Fruit fly (Drosophila melanogaster) whole organism, embryonic: Measurements from ENCODE around the gene CG42766.

Experiments
- CG11504 ChIP-seq: fragments of 200-800 bp; sonication (Bioruptor generic); optimal IDR thresholded peaks from 3 replicates; lab custom pipeline; 2019; ENCODE audit warnings: missing biosample characterization, mild to moderate bottlenecking, missing genetic modification characterization, moderate library complexity
- CG2199 ChIP-seq: fragments of 200-800 bp; sonication (Bioruptor generic); IDR thresholded peaks from 3 replicates; pipeline ENCODE4 v1.3.6; 2022; ENCODE audit warnings: missing biosample characterization, missing genetic modification characterization
- CG31365 ChIP-seq: fragments of 200-800 bp; sonication (Bioruptor generic); optimal IDR thresholded peaks from 2 replicates; lab custom pipeline; 2018; ENCODE audit warnings: missing biosample characterization, mild to moderate bottlenecking, missing genetic modification characterization
- Dad ChIP-seq: fragments of 200-800 bp; sonication (Bioruptor generic); optimal IDR thresholded peaks from 3 replicates; lab custom pipeline; 2016; ENCODE audit warnings: missing biosample characterization, missing genetic modification characterization
- Hand ChIP-seq: fragments of 200-800 bp; sonication (Bioruptor generic); optimal IDR thresholded peaks from 2 replicates; lab custom pipeline; 2017; ENCODE audit warnings: mild to moderate bottlenecking, missing biosample characterization, missing genetic modification reagents, missing genetic modification characterization
- otp ChIP-seq: fragments of 200-800 bp; sonication (Bioruptor generic); IDR thresholded peaks from 3 replicates; pipeline ENCODE4, ENCODE4 v1.3.6; 2022; ENCODE audit warnings: missing biosample characterization, missing genetic modification characterization
- sens ChIP-seq: fragments of 200-800 bp; sonication (Bioruptor generic); peaks from one replicate; lab custom pipeline; 2016; ENCODE audit warnings: missing biosample characterization, missing genetic modification characterization
- shn ChIP-seq: fragments of 200-800 bp; sonication (Bioruptor generic); optimal IDR thresholded peaks from 3 replicates; lab custom pipeline; 2016; ENCODE audit warnings: missing biosample characterization, missing genetic modification characterization

DNA sequence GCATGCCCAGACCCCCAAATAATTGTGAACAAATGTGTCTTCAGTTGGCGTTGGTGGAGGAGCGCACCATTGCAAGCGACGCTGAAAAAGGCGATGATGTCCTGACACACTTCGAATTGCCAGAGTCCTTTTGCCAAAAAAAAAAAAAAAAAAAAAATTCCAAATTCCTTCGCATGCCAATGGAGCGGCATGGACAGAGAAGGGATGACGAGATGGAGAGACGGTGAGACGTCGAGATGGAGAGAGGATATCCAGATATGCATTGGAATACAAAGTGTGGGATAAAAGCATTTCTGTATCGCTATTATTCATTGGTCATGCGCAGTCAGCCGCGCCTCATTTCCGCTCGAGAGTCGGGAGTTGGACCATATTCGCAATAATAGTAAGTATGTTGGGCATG is 5.1 kb upstream of the CG42766 start:
- no peak for TF ChIP-seq CG31365 (tag; lab: Kevin White, UChicago)
- no peak for TF ChIP-seq Dad (GFP tag; lab: Kevin White, UChicago)
- no peak for TF ChIP-seq shn
- TF ChIP-seq otp, result no peak
- TF ChIP-seq CG11504 (tag; lab: Kevin White, UChicago), result no peak
- no peak for TF ChIP-seq CG2199 (GFP tag; lab: Robert Waterston, UW)
- TF ChIP-seq Hand (GFP tag; lab: Kevin White, UChicago), result no peak
- no peak for TF ChIP-seq sens (GFP tag; lab: Kevin White, UChicago)
